Worm (Caenorhabditis elegans): ENCODE data around the gene F15H10.8.
A peak's percentile ranks its signal among the peaks of the same experiment; 100 is the strongest.

Gene F15H10.8

DNA sequence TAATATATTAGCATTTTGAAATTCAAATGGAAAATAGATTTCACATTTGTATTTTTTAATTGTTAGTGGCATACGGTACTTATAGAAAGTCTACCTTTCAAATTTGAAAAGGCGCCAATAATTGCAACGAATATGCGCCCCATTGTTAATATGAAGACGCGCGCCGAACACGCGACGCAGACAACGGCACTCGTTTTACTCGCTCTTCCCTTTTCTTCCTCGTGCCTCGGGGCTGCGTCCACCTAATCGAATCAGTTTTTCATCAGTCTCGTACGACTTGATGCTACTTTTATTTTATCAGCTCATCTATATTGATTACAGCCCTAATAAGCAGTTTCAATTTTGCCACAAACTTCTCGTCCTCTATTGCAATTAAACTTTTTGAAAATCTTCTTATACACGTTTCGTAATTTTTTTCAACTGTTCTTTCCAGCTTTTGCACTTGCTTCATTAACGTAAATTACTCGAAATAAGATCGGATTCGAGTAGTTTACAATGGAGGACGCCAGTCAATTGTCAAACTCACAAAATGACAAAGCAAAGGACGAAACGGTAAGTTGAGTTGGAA, 40.8 kb downstream of the F15H10.8 start, which contains the start of gene cash-1 (continued):
- TF ChIP-seq atf-7 (tag; optimal IDR thresholded peaks at IDR 0.05): no peak
- TF ChIP-seq let-526 (GFP tag; IDR thresholded peaks at IDR 0.05): 0 out of 2 replicates have a peak, but pooled peaks have one; percentile 55
- peak; percentile 56; the same call in 1 of the 2 replicates for TF ChIP-seq Y95B8A.8 (GFP tag; IDR thresholded peaks at IDR 0.05)
- peak; percentile 88 for TF ChIP-seq nhr-80 (tag; optimal IDR thresholded peaks at IDR 0.05)
- TF ChIP-seq sdz-38 (tag; optimal IDR thresholded peaks at IDR 0.05): no peak
- no peak for TF ChIP-seq fkh-3 (tag; optimal IDR thresholded peaks at IDR 0.05)
- TF ChIP-seq lin-54 (GFP tag; optimal IDR thresholded peaks at IDR 0.05): peak; percentile 83
- peak; percentile 66 for TF ChIP-seq ceh-91 (GFP tag; IDR thresholded peaks at IDR 0.05)
- no peak for TF ChIP-seq B0261.1 (tag; optimal IDR thresholded peaks at IDR 0.05)
- TF ChIP-seq sea-2 (GFP tag; IDR thresholded peaks at IDR 0.05): no peak
- TF ChIP-seq ceh-58 (GFP tag; IDR thresholded peaks at IDR 0.05): no peak
- no peak; the same call in 1 of the 2 replicates for TF ChIP-seq Y67H2A.10 (GFP tag; conservative IDR thresholded peaks at IDR 0.05)
- no peak for TF ChIP-seq egrh-3 (GFP tag; IDR thresholded peaks at IDR 0.05)
- TF ChIP-seq Y53F4B.3 (GFP tag; IDR thresholded peaks at IDR 0.05): no peak
- TF ChIP-seq hlh-26 (GFP tag; conservative IDR thresholded peaks at IDR 0.05): no peak
- TF ChIP-seq B0019.2 (GFP tag; conservative IDR thresholded peaks at IDR 0.05): no peak
- no peak for TF ChIP-seq F10E7.11 (tag; optimal IDR thresholded peaks at IDR 0.05)
- no peak for TF ChIP-seq lag-1 (GFP tag; IDR thresholded peaks at IDR 0.05)
- TF ChIP-seq dpff-1 (tag; optimal IDR thresholded peaks at IDR 0.05): no peak
- peak; percentile 53 for TF ChIP-seq tbp1 (GFP tag; optimal IDR thresholded peaks at IDR 0.05)
- no peak for TF ChIP-seq T26A5.8 (tag; optimal IDR thresholded peaks at IDR 0.05)
- peak; percentile 54 for TF ChIP-seq F33H1.4 (GFP tag; IDR thresholded peaks at IDR 0.05)
- TF ChIP-seq ceh-100 (GFP tag; IDR thresholded peaks at IDR 0.05): no peak
- TF ChIP-seq sptf-2 (GFP tag; optimal IDR thresholded peaks at IDR 0.05): no peak
- TF ChIP-seq C17E4.6 (GFP tag; IDR thresholded peaks at IDR 0.05): no peak
- TF ChIP-seq madf-8 (GFP tag; conservative IDR thresholded peaks at IDR 0.05): peak; percentile 71
- no peak for TF ChIP-seq somi-1 (GFP tag; optimal IDR thresholded peaks at IDR 0.05)
- TF ChIP-seq rpc-1 (optimal IDR thresholded peaks at IDR 0.05): no peak
- no peak for TF ChIP-seq rpc-1 (tag; optimal IDR thresholded peaks at IDR 0.05)
- TF ChIP-seq attf-5 (GFP tag; optimal IDR thresholded peaks at IDR 0.05): peak; percentile 88
- peak in 1 of 2 experiments; percentile 12 for TF ChIP-seq let-607 (tag; optimal IDR thresholded peaks at IDR 0.05)
- no peak for TF ChIP-seq athp-1 (tag; optimal IDR thresholded peaks at IDR 0.05)
- TF ChIP-seq hlh-12 (tag; optimal IDR thresholded peaks at IDR 0.05): no peak
- TF ChIP-seq T07F8.4 (tag; optimal IDR thresholded peaks at IDR 0.05): no peak
- TF ChIP-seq lsy-27 (tag; optimal IDR thresholded peaks at IDR 0.05; ENCODE audit: borderline replicate concordance, insufficient read depth): peak; percentile 61
- no peak for TF ChIP-seq gei-17 (GFP tag; optimal IDR thresholded peaks at IDR 0.05)
- TF ChIP-seq efl-1 (GFP tag; optimal IDR thresholded peaks at IDR 0.05): peak; percentile 75
- TF ChIP-seq lir-1 (GFP tag; conservative IDR thresholded peaks at IDR 0.05): no peak
- TF ChIP-seq attf-6 (GFP tag; IDR thresholded peaks at IDR 0.05): peak; percentile 38; the same call in 1 of the 2 replicates
- no peak for TF ChIP-seq rec-8 (tag; optimal IDR thresholded peaks at IDR 0.05)
- no peak for TF ChIP-seq tbx-9 (tag; optimal IDR thresholded peaks at IDR 0.05; ENCODE audit: borderline replicate concordance)
- peak; percentile 50 for TF ChIP-seq ceh-27 (GFP tag; optimal IDR thresholded peaks at IDR 0.05)
- TF ChIP-seq bed-2 (GFP tag; IDR thresholded peaks at IDR 0.05): no peak
- TF ChIP-seq F49E8.2 (tag; optimal IDR thresholded peaks at IDR 0.05; ENCODE audit: insufficient read depth): peak; percentile 51
- no peak for TF ChIP-seq ztf-6 (GFP tag; IDR thresholded peaks at IDR 0.05)
- TF ChIP-seq madf-3 (GFP tag; IDR thresholded peaks at IDR 0.05): peak; percentile 99
- TF ChIP-seq nfya-2 (GFP tag; IDR thresholded peaks at IDR 0.05): no peak
- no peak for TF ChIP-seq nhr-27 (tag; optimal IDR thresholded peaks at IDR 0.05)
- no peak for TF ChIP-seq ceh-79 (tag; optimal IDR thresholded peaks at IDR 0.05)

Data from whole organism, young adult.